Worm (Caenorhabditis elegans): ENCODE results near the gene lgc-35.

Gene lgc-35

ce11 chrII:12805765-12806384 lies 34.1 kb downstream of the lgc-35 start (continued):
- TF ChIP-seq snpc-4 (tag; optimal IDR thresholded peaks at IDR 0.05) (no peak), ama-1 (optimal IDR thresholded peaks at IDR 0.05) (no peak), nhr-71 (tag; optimal IDR thresholded peaks at IDR 0.05) (peak; percentile 51), ceh-82 (tag; optimal IDR thresholded peaks at IDR 0.05) (peak in 2 of 3 experiments; percentile 4 to 30), lin-15B (tag; optimal IDR thresholded peaks at IDR 0.05) (peak; percentile 47), skn-1 (tag; optimal IDR thresholded peaks at IDR 0.05) (peak; percentile 16), snu-23 (GFP tag; optimal IDR thresholded peaks at IDR 0.05) (peak; percentile 41), lin-14 (GFP tag; optimal IDR thresholded peaks at IDR 0.05) (peak; percentile 86), aly-2 (tag; optimal IDR thresholded peaks at IDR 0.05) (no peak), nhr-237 (tag; optimal IDR thresholded peaks at IDR 0.05) (no peak), swsn-7 (tag; optimal IDR thresholded peaks at IDR 0.05) (peak; percentile 41), lir-3 (tag; optimal IDR thresholded peaks at IDR 0.05; ENCODE audit: poor library complexity) (no peak), hlh-17 (GFP tag; optimal IDR thresholded peaks at IDR 0.05; ENCODE audit: borderline replicate concordance) (no peak), lin-39 (tag; optimal IDR thresholded peaks at IDR 0.05) (no peak), elt-3 (tag; optimal IDR thresholded peaks at IDR 0.05) (no peak), ztf-11 (tag; optimal IDR thresholded peaks at IDR 0.05) (peak in 1 of 2 experiments; percentile 2), mep-1 (tag; optimal IDR thresholded peaks at IDR 0.05) (peak; percentile 36), ceh-8 (GFP tag; optimal IDR thresholded peaks at IDR 0.05) (no peak), unc-62 (GFP tag; optimal IDR thresholded peaks at IDR 0.05) (no peak), blmp-1 (tag; optimal IDR thresholded peaks at IDR 0.05) (no peak), ceh-90 (tag; optimal IDR thresholded peaks at IDR 0.05) (no peak), fkh-10 (GFP tag; optimal IDR thresholded peaks at IDR 0.05) (no peak), nhr-47 (tag; optimal IDR thresholded peaks at IDR 0.05) (peak; percentile 54), mef-2 (tag; optimal IDR thresholded peaks at IDR 0.05) (no peak), nhr-11 (tag; optimal IDR thresholded peaks at IDR 0.05) (no peak), mab-9 (GFP tag; IDR thresholded peaks at IDR 0.05) (no peak)

DNA sequence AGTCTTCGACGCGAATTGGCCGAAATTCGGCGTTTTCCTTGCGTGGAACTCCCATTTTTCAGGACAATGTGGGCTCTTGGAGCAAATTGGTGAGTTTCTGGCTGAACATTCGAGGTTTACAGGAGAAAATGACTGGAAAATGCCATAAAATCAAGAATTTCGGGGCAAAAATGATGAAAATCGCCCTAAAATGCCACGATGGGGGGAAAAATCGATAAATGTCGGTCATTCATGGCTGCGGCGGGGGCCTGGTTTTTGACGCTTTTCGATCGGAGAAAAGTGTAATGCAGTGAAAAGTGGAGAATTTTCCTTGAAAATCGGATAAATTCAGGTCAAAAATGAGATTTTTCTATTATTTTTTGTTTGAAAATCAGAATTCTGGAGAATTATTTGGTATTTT lies 34.8 kb downstream of the lgc-35 start, which contains the start of the genes Y46G5A.18 and Y46G5A.47:
Y46G5A.18 (minus strand) TSS at position 101 of the 400 bp plus-strand sequence.
Y46G5A.47 (minus strand) TSS at position 146 of the 400 bp plus-strand sequence.
- no peak for TF ChIP-seq elt-2 (tag; optimal IDR thresholded peaks at IDR 0.05)
- no peak for TF ChIP-seq dpl-1 (GFP tag; optimal IDR thresholded peaks at IDR 0.05)
- TF ChIP-seq mef-2 (tag; optimal IDR thresholded peaks at IDR 0.05), result no peak
- TF ChIP-seq ceh-88 (GFP tag; IDR thresholded peaks at IDR 0.05), result no peak
- TF ChIP-seq fkh-8 (tag; optimal IDR thresholded peaks at IDR 0.05), result no peak
- no peak for TF ChIP-seq mdl-1 (tag; optimal IDR thresholded peaks at IDR 0.05)
- TF ChIP-seq ztf-4 (tag; optimal IDR thresholded peaks at IDR 0.05), result no peak
- TF ChIP-seq grh-1 (GFP tag; IDR thresholded peaks at IDR 0.05), result no peak
- no peak for TF ChIP-seq unc-86 (tag; optimal IDR thresholded peaks at IDR 0.05)
- TF ChIP-seq dsc-1 (tag; optimal IDR thresholded peaks at IDR 0.05), result no peak
- TF ChIP-seq ces-1 (GFP tag; optimal IDR thresholded peaks at IDR 0.05), result no peak
- TF ChIP-seq rnt-1 (tag; optimal IDR thresholded peaks at IDR 0.05), result no peak
- TF ChIP-seq C16A3.4 (tag; optimal IDR thresholded peaks at IDR 0.05), result no peak
- no peak for TF ChIP-seq nhr-47 (tag; optimal IDR thresholded peaks at IDR 0.05)
- TF ChIP-seq unc-98 (GFP tag; IDR thresholded peaks at IDR 0.05), result no peak
- TF ChIP-seq snu-23 (GFP tag; optimal IDR thresholded peaks at IDR 0.05), result no peak
- TF ChIP-seq snpc-4 (tag; optimal IDR thresholded peaks at IDR 0.05), result no peak
- TF ChIP-seq lin-15B (tag; optimal IDR thresholded peaks at IDR 0.05), result no peak

Measured in whole organism, L1 larva.